Fruit fly (Drosophila melanogaster) whole organism, embryonic: ENCODE results near the gene CG4709.

Experiments used
- Ada2b ChIP-seq: fragments of 200-800 bp; sonication (Bioruptor generic); IDR thresholded peaks from 2 replicates; pipeline ENCODE4 v1.3.6; 2022; ENCODE audit warnings: missing biosample characterization, missing genetic modification characterization
- BtbVII ChIP-seq: fragments of 200-800 bp; sonication (Bioruptor generic); optimal IDR thresholded peaks from 3 replicates; lab custom pipeline; 2017; ENCODE audit warnings: missing biosample characterization, mild to moderate bottlenecking, missing genetic modification characterization
- CG10147 ChIP-seq: fragments of 200-800 bp; sonication (Bioruptor generic); optimal IDR thresholded peaks from 2 replicates; lab custom pipeline; 2019; ENCODE audit warnings: missing biosample characterization, mild to moderate bottlenecking, missing genetic modification characterization, moderate library complexity
- CG10431 ChIP-seq: fragments of 200-800 bp; sonication (Bioruptor generic); optimal IDR thresholded peaks from 3 replicates; lab custom pipeline; 2018; ENCODE audit warnings: missing biosample characterization, mild to moderate bottlenecking, missing genetic modification characterization
- CG11247 ChIP-seq: fragments of 200-800 bp; sonication (Bioruptor generic); IDR thresholded peaks from 2 replicates; pipeline ENCODE4 v1.3.6; 2022; ENCODE audit warnings: missing biosample characterization, missing genetic modification characterization
- CG12769 ChIP-seq: fragments of 200-800 bp; sonication (Bioruptor generic); optimal IDR thresholded peaks from 2 replicates; lab custom pipeline; 2019; ENCODE audit warnings: missing biosample characterization, mild to moderate bottlenecking, missing genetic modification characterization, moderate library complexity
- CG14441 ChIP-seq: fragments of 200-800 bp; sonication (Bioruptor generic); IDR thresholded peaks from 2 replicates; pipeline ENCODE4 v1.3.6; 2022; ENCODE audit warnings: missing biosample characterization, missing genetic modification characterization
- CG14860 ChIP-seq: fragments of 200-800 bp; sonication (Bioruptor generic); IDR thresholded peaks from 3 replicates; pipeline ENCODE4 v1.3.6; 2022; ENCODE audit warnings: missing biosample characterization, missing genetic modification characterization; ENCODE audit not compliant: partially characterized antibody
- CG15601 ChIP-seq: fragments of 200-800 bp; sonication (Bioruptor generic); optimal IDR thresholded peaks from 3 replicates; lab custom pipeline; 2019; ENCODE audit warnings: missing biosample characterization, mild to moderate bottlenecking, missing genetic modification characterization, moderate library complexity
- CG17361 ChIP-seq: fragments of 200-800 bp; sonication (Bioruptor generic); IDR thresholded peaks from 3 replicates; pipeline ENCODE4 v1.3.6; 2022; ENCODE audit warnings: missing biosample characterization, missing genetic modification characterization
- CG17912 ChIP-seq: fragments of 200-800 bp; sonication (Bioruptor generic); optimal IDR thresholded peaks from 2 replicates; lab custom pipeline; 2018; ENCODE audit warnings: missing biosample characterization, mild to moderate bottlenecking, missing genetic modification characterization
- CG2199 ChIP-seq: fragments of 200-800 bp; sonication (Bioruptor generic); IDR thresholded peaks from 3 replicates; pipeline ENCODE4 v1.3.6; 2022; ENCODE audit warnings: missing biosample characterization, missing genetic modification characterization
- CG2202 ChIP-seq: fragments of 200-800 bp; sonication (Bioruptor generic); optimal IDR thresholded peaks from 2 replicates; lab custom pipeline; 2018; ENCODE audit warnings: missing biosample characterization, mild to moderate bottlenecking, missing genetic modification characterization
- CG32532 ChIP-seq: fragments of 200-800 bp; sonication (Bioruptor generic); IDR thresholded peaks from 2 replicates; pipeline ENCODE4 v1.3.6; 2022; ENCODE audit warnings: missing biosample characterization, missing genetic modification characterization
- CG42726 ChIP-seq: fragments of 200-800 bp; sonication (Bioruptor generic); IDR thresholded peaks from 2 replicates; pipeline ENCODE4 v1.3.6; 2022; ENCODE audit warnings: missing biosample characterization, missing genetic modification characterization; ENCODE audit not compliant: partially characterized antibody
- CG4360 ChIP-seq: fragments of 200-800 bp; sonication (Bioruptor generic); IDR thresholded peaks from 2 replicates; pipeline ENCODE4 v1.3.6; 2022; ENCODE audit warnings: missing biosample characterization, missing genetic modification characterization
- CG5180 ChIP-seq: fragments of 200-800 bp; sonication (Bioruptor generic); optimal IDR thresholded peaks from 3 replicates; lab custom pipeline; 2017; ENCODE audit warnings: missing biosample characterization, missing genetic modification characterization, mild to moderate bottlenecking, moderate library complexity, missing genetic modification reagents
- CG8359 ChIP-seq: fragments of 200-800 bp; sonication (Bioruptor generic); optimal IDR thresholded peaks from 2 replicates; lab custom pipeline; 2017; ENCODE audit warnings: missing biosample characterization, mild to moderate bottlenecking, missing genetic modification characterization, borderline replicate concordance
- CG8765 ChIP-seq: fragments of 200-800 bp; sonication (Bioruptor generic); IDR thresholded peaks from 2 replicates; pipeline ENCODE4 v1.3.6; 2022; ENCODE audit warnings: missing biosample characterization, missing genetic modification characterization
- CG8944 ChIP-seq: fragments of 200-800 bp; sonication (Bioruptor generic); optimal IDR thresholded peaks from 3 replicates; lab custom pipeline; 2016; ENCODE audit warnings: missing biosample characterization, missing genetic modification characterization
- CG9817 ChIP-seq: fragments of 200-800 bp; sonication (Bioruptor generic); optimal IDR thresholded peaks from 2 replicates; lab custom pipeline; 2018; ENCODE audit warnings: missing biosample characterization, mild to moderate bottlenecking, missing genetic modification characterization, moderate library complexity
- CHES-1-like ChIP-seq: fragments of 200-800 bp; sonication (Bioruptor generic); optimal IDR thresholded peaks from 2 replicates; lab custom pipeline; 2016; ENCODE audit warnings: missing biosample characterization, missing genetic modification characterization
- CTCF ChIP-seq: fragments of 200-800 bp; sonication (Bioruptor generic); optimal IDR thresholded peaks from 2 replicates; lab custom pipeline; 2017; ENCODE audit warnings: missing biosample characterization, mild to moderate bottlenecking, missing genetic modification characterization, moderate library complexity
- Doc3 ChIP-seq: fragments of 200-800 bp; sonication (Bioruptor generic); IDR thresholded peaks from 3 replicates; pipeline ENCODE4 v1.3.6; 2022; ENCODE audit warnings: missing biosample characterization, missing genetic modification characterization; ENCODE audit not compliant: partially characterized antibody
- Drgx ChIP-seq: fragments of 200-800 bp; sonication (Bioruptor generic); IDR thresholded peaks from 2 replicates; pipeline ENCODE4 v1.3.6; 2022; ENCODE audit warnings: missing biosample characterization, missing genetic modification characterization
- ERR ChIP-seq: fragments of 200-800 bp; sonication (Bioruptor generic); optimal IDR thresholded peaks from 2 replicates; lab custom pipeline; 2016; ENCODE audit warnings: missing biosample characterization, missing genetic modification characterization
- Fer3 ChIP-seq: fragments of 200-800 bp; sonication (Bioruptor generic); optimal IDR thresholded peaks from 2 replicates; lab custom pipeline; 2018; ENCODE audit warnings: missing biosample characterization, mild to moderate bottlenecking, missing genetic modification characterization, moderate library complexity
- Hand ChIP-seq: fragments of 200-800 bp; sonication (Bioruptor generic); optimal IDR thresholded peaks from 2 replicates; lab custom pipeline; 2017; ENCODE audit warnings: mild to moderate bottlenecking, missing biosample characterization, missing genetic modification reagents, missing genetic modification characterization
- Mrtf ChIP-seq: fragments of 200-800 bp; sonication (Bioruptor generic); IDR thresholded peaks from 3 replicates; pipeline ENCODE4 v1.3.6; 2022; ENCODE audit warnings: missing biosample characterization, missing genetic modification characterization
- Nf-YC ChIP-seq: fragments of 200-800 bp; optimal IDR thresholded peaks from 3 replicates; lab custom pipeline; 2019; ENCODE audit warnings: missing biosample characterization, mild to moderate bottlenecking, missing genetic modification characterization, moderate library complexity
- Stat92E ChIP-seq, 3 experiments: fragments of >200 bp in 2 of 3; fragments of 200-800 bp in 1 of 3; sonication (Bioruptor generic) in 1 of 3; optimal IDR thresholded peaks; 2 replicates each; lab custom pipeline; 2017 to 2019; ENCODE audit warnings: missing biosample characterization in 3 of 3, missing genetic modification characterization in 3 of 3, mild to moderate bottlenecking in 1 of 3, moderate library complexity in 1 of 3
- aop ChIP-seq: fragments of 200-800 bp; sonication (Bioruptor generic); IDR thresholded peaks from 2 replicates; pipeline ENCODE4 v1.3.6; 2022; ENCODE audit warnings: missing biosample characterization, missing genetic modification characterization
- bigmax ChIP-seq: fragments of 200-800 bp; sonication (Bioruptor generic); optimal IDR thresholded peaks from 2 replicates; lab custom pipeline; 2018; ENCODE audit warnings: missing biosample characterization, mild to moderate bottlenecking, missing genetic modification characterization
- cas ChIP-seq: fragments of 200-800 bp; sonication (Bioruptor generic); IDR thresholded peaks from 2 replicates; pipeline ENCODE4 v1.3.6; 2022; ENCODE audit warnings: missing biosample characterization, missing genetic modification characterization
- cg ChIP-seq: fragments of 200-800 bp; sonication (Bioruptor generic); optimal IDR thresholded peaks from 3 replicates; lab custom pipeline; 2019; ENCODE audit warnings: missing biosample characterization, mild to moderate bottlenecking, missing genetic modification characterization, moderate library complexity
- crol ChIP-seq: fragments of 200-800 bp; sonication (Bioruptor generic); IDR thresholded peaks from 2 replicates; pipeline ENCODE4 v1.3.6; 2022; ENCODE audit warnings: missing biosample characterization, missing genetic modification characterization
- dmrt11E ChIP-seq: fragments of 200-800 bp; sonication (Bioruptor generic); optimal IDR thresholded peaks from 3 replicates; lab custom pipeline; 2018; ENCODE audit warnings: missing biosample characterization, mild to moderate bottlenecking, missing genetic modification characterization, moderate library complexity
- ewg ChIP-seq: fragments of 200-800 bp; sonication (Bioruptor generic); optimal IDR thresholded peaks from 3 replicates; lab custom pipeline; 2017; ENCODE audit warnings: mild to moderate bottlenecking, missing biosample characterization, missing genetic modification reagents, missing genetic modification characterization
- fd64A ChIP-seq: fragments of 200-800 bp; sonication (Bioruptor generic); optimal IDR thresholded peaks from 3 replicates; lab custom pipeline; 2018; ENCODE audit warnings: missing biosample characterization, mild to moderate bottlenecking, missing genetic modification characterization
- fd96Cb ChIP-seq: fragments of 200-800 bp; sonication (Bioruptor generic); optimal IDR thresholded peaks from 2 replicates; lab custom pipeline; 2018; ENCODE audit warnings: missing biosample characterization, mild to moderate bottlenecking, missing genetic modification characterization, moderate library complexity
- gcm ChIP-seq: fragments of 200-800 bp; sonication (Bioruptor generic); optimal IDR thresholded peaks from 2 replicates; lab custom pipeline; 2019; ENCODE audit warnings: missing biosample characterization, mild to moderate bottlenecking, missing genetic modification characterization, moderate library complexity
- gfzf ChIP-seq: fragments of 200-800 bp; sonication (Bioruptor generic); optimal IDR thresholded peaks from 2 replicates; lab custom pipeline; 2016; ENCODE audit warnings: missing biosample characterization, mild to moderate bottlenecking, missing genetic modification characterization, moderate library complexity
- luna ChIP-seq: fragments of 200-800 bp; sonication (Bioruptor generic); optimal IDR thresholded peaks from 2 replicates; lab custom pipeline; 2016; ENCODE audit warnings: missing biosample characterization, missing genetic modification characterization
- nau ChIP-seq: fragments of 200-800 bp; sonication (Bioruptor generic); optimal IDR thresholded peaks from 3 replicates; lab custom pipeline; 2017; ENCODE audit warnings: missing biosample characterization, mild to moderate bottlenecking, missing genetic modification characterization, missing genetic modification reagents
- odd ChIP-seq: fragments of 200-800 bp; sonication (Bioruptor generic); optimal IDR thresholded peaks from 2 replicates; lab custom pipeline; 2017; ENCODE audit warnings: missing biosample characterization, mild to moderate bottlenecking, missing genetic modification characterization
- pros ChIP-seq: fragments of 200-800 bp; sonication (Bioruptor generic); optimal IDR thresholded peaks from 3 replicates; lab custom pipeline; 2019; ENCODE audit warnings: missing biosample characterization, mild to moderate bottlenecking, missing genetic modification characterization, moderate library complexity
- row ChIP-seq: fragments of 200-800 bp; sonication (Bioruptor generic); IDR thresholded peaks from 3 replicates; pipeline ENCODE4 v1.3.6; 2022; ENCODE audit warnings: missing biosample characterization, missing genetic modification characterization
- salm ChIP-seq: fragments of 200-800 bp; sonication (Bioruptor generic); optimal IDR thresholded peaks from 2 replicates; lab custom pipeline; 2018; ENCODE audit warnings: missing biosample characterization, mild to moderate bottlenecking, missing genetic modification characterization
- sd ChIP-seq: fragments of 200-800 bp; sonication (Bioruptor generic); optimal IDR thresholded peaks from 3 replicates; lab custom pipeline; 2018; ENCODE audit warnings: missing biosample characterization, mild to moderate bottlenecking, missing genetic modification characterization, moderate library complexity
- tin ChIP-seq: fragments of 200-800 bp; sonication (Bioruptor generic); optimal IDR thresholded peaks from 3 replicates; lab custom pipeline; 2016; ENCODE audit warnings: missing biosample characterization, missing genetic modification characterization
- tx ChIP-seq: fragments of 200-800 bp; sonication (Bioruptor generic); optimal IDR thresholded peaks from 2 replicates; lab custom pipeline; 2016; ENCODE audit warnings: missing biosample characterization, missing genetic modification characterization

Gene CG4709

dm6 chr2L:9954119-9954518 is at the start of gene CG4709, which contains the start of gene CG13126 (continued):
- no peak for TF ChIP-seq crol (GFP tag; lab: Robert Waterston, UW)
- peak; percentile 82 for TF ChIP-seq Nf-YC (tag; lab: Kevin White, UChicago)
- peak; percentile 82 for TF ChIP-seq salm (tag; lab: Kevin White, UChicago)
- peak; percentile 30 for TF ChIP-seq CG8944
- peak; percentile 72 for TF ChIP-seq cas (GFP tag; lab: Robert Waterston, UW)
- peak; percentile 69 for TF ChIP-seq Hand (GFP tag; lab: Kevin White, UChicago)
- TF ChIP-seq CG17912 (GFP tag; lab: Kevin White, UChicago) = peak; percentile 29
- peak; percentile 84 for TF ChIP-seq CG9817 (tag; lab: Kevin White, UChicago)
- TF ChIP-seq pros = peak; percentile 23
- TF ChIP-seq CTCF (GFP tag; lab: Kevin White, UChicago) = peak; percentile 61
- TF ChIP-seq CHES-1-like (GFP tag; lab: Kevin White, UChicago) = peak; percentile 37
- peak; percentile 83 for TF ChIP-seq Mrtf (GFP tag; lab: Robert Waterston, UW)
- peak; percentile 67 for TF ChIP-seq sd (tag; lab: Kevin White, UChicago)
- no peak for TF ChIP-seq CG14860 (GFP tag; lab: Robert Waterston, UW)
- TF ChIP-seq CG8359 (GFP tag; lab: Kevin White, UChicago) = peak; percentile 76
- TF ChIP-seq CG42726 (GFP tag; lab: Robert Waterston, UW) = no peak
- TF ChIP-seq CG5180 = peak; percentile 71
- peak; percentile 84 for TF ChIP-seq BtbVII (GFP tag; lab: Kevin White, UChicago)
- peak; percentile 85 for TF ChIP-seq CG2202
- TF ChIP-seq tx (GFP tag; lab: Kevin White, UChicago) = no peak
- peak; percentile 93 for TF ChIP-seq gcm (GFP tag; lab: Kevin White, UChicago)
- TF ChIP-seq aop (GFP tag; lab: Robert Waterston, UW) = no peak
- peak in 1 of 3 experiments; percentile 83 for TF ChIP-seq Stat92E (GFP tag; optimal IDR thresholded peaks at IDR 0.05; lab: Kevin White, UChicago)
- TF ChIP-seq tin (GFP tag; lab: Kevin White, UChicago) = peak; percentile 92
- TF ChIP-seq fd64A (GFP tag; lab: Kevin White, UChicago) = no peak
- peak; percentile 85 for TF ChIP-seq nau (GFP tag; lab: Kevin White, UChicago)
- TF ChIP-seq, all 482 proteins: peak for 377

dm6 chr2L:9906641-9907040 is 47.5 kb upstream of the CG4709 start:
- TF ChIP-seq CG8765 (no peak), CG15601 (tag; lab: Kevin White, UChicago) (no peak), cg (GFP tag; lab: Kevin White, UChicago) (no peak), CG32532 (peak; percentile 48; the same call in 1 of the 2 replicates), ewg (GFP tag; lab: Kevin White, UChicago) (no peak), CG14441 (GFP tag; lab: Robert Waterston, UW) (0 out of 2 replicates have a peak, but pooled peaks have one; percentile 29), Drgx (GFP tag; lab: Robert Waterston, UW) (peak; percentile 73), CG12769 (tag; lab: Kevin White, UChicago) (no peak), row (GFP tag; lab: Robert Waterston, UW) (peak; percentile 14; the same call in 1 of the 3 replicates), Ada2b (GFP tag; lab: Robert Waterston, UW) (no peak), dmrt11E (tag; lab: Kevin White, UChicago) (no peak), CG10431 (GFP tag; lab: Kevin White, UChicago) (no peak), odd (GFP tag; lab: Kevin White, UChicago) (no peak), CG4360 (GFP tag; lab: Robert Waterston, UW) (no peak), bigmax (no peak), luna (no peak), gfzf (GFP tag; lab: Kevin White, UChicago) (no peak), CG10147 (GFP tag; lab: Kevin White, UChicago) (no peak), CG11247 (GFP tag; lab: Robert Waterston, UW) (peak; percentile 25; the same call in 1 of the 2 replicates), CG2199 (GFP tag; lab: Robert Waterston, UW) (no peak), Fer3 (tag; lab: Kevin White, UChicago) (no peak), Doc3 (no peak), fd96Cb (tag; lab: Kevin White, UChicago) (no peak), CG17361 (GFP tag; lab: Robert Waterston, UW) (no peak), ERR (GFP tag; lab: Kevin White, UChicago) (no peak)
